Fruit fly (Drosophila melanogaster) whole organism, embryonic: Measurements from ENCODE around the gene CG31809.

Source experiments
- Abd-B ChIP-seq: fragments of 200-800 bp; sonication (Bioruptor generic); optimal IDR thresholded peaks from 2 replicates; lab custom pipeline; 2018; ENCODE audit warnings: missing biosample characterization, mild to moderate bottlenecking, missing genetic modification characterization, moderate library complexity
- Aef1 ChIP-seq: fragments of 200-800 bp; sonication (Bioruptor generic); IDR thresholded peaks from 3 replicates; pipeline ENCODE4 v1.3.6; 2022; ENCODE audit warnings: missing biosample characterization, missing genetic modification characterization
- BtbVII ChIP-seq: fragments of 200-800 bp; sonication (Bioruptor generic); optimal IDR thresholded peaks from 3 replicates; lab custom pipeline; 2017; ENCODE audit warnings: missing biosample characterization, mild to moderate bottlenecking, missing genetic modification characterization
- C15 ChIP-seq: fragments of 200-800 bp; sonication (Bioruptor generic); IDR thresholded peaks from 3 replicates; pipeline ENCODE4 v1.3.6; 2022; ENCODE audit warnings: missing biosample characterization, missing genetic modification characterization
- CG12391 ChIP-seq: fragments of 200-800 bp; sonication (Bioruptor generic); optimal IDR thresholded peaks from 3 replicates; lab custom pipeline; 2018; ENCODE audit warnings: missing biosample characterization, mild to moderate bottlenecking, missing genetic modification characterization, moderate library complexity
- CG13775 ChIP-seq: fragments of 200-800 bp; sonication (Bioruptor generic); optimal IDR thresholded peaks from 3 replicates; lab custom pipeline; 2017; ENCODE audit warnings: missing biosample characterization, mild to moderate bottlenecking, missing genetic modification characterization
- CG14860 ChIP-seq: fragments of 200-800 bp; sonication (Bioruptor generic); IDR thresholded peaks from 3 replicates; pipeline ENCODE4 v1.3.6; 2022; ENCODE audit warnings: missing biosample characterization, missing genetic modification characterization; ENCODE audit not compliant: partially characterized antibody
- CG15269 ChIP-seq: fragments of 200-800 bp; sonication (Bioruptor generic); optimal IDR thresholded peaks from 2 replicates; lab custom pipeline; 2018; ENCODE audit warnings: missing biosample characterization, mild to moderate bottlenecking, missing genetic modification characterization, moderate library complexity
- CG18011 ChIP-seq: fragments of 200-800 bp; sonication (Bioruptor generic); optimal IDR thresholded peaks from 2 replicates; lab custom pipeline; 2017; ENCODE audit warnings: missing biosample characterization, missing genetic modification characterization, mild to moderate bottlenecking, moderate library complexity, missing genotype
- CG18619 ChIP-seq: fragments of 200-800 bp; sonication (Bioruptor generic); optimal IDR thresholded peaks from 3 replicates; lab custom pipeline; 2017; ENCODE audit warnings: missing biosample characterization, mild to moderate bottlenecking, missing genetic modification characterization
- CG2129 ChIP-seq: fragments of 200-800 bp; sonication (Bioruptor generic); IDR thresholded peaks from 2 replicates; pipeline ENCODE4 v1.3.6; 2022; ENCODE audit warnings: missing biosample characterization, missing genetic modification characterization; ENCODE audit not compliant: partially characterized antibody
- CG2202 ChIP-seq: fragments of 200-800 bp; sonication (Bioruptor generic); optimal IDR thresholded peaks from 2 replicates; lab custom pipeline; 2018; ENCODE audit warnings: missing biosample characterization, mild to moderate bottlenecking, missing genetic modification characterization
- CG2889 ChIP-seq: fragments of 200-800 bp; sonication (Bioruptor generic); IDR thresholded peaks from 3 replicates; pipeline ENCODE4 v1.3.6; 2022; ENCODE audit warnings: missing biosample characterization, missing genetic modification characterization
- CG31224 ChIP-seq: fragments of 200-800 bp; sonication (Bioruptor generic); IDR thresholded peaks from 2 replicates; pipeline ENCODE4 v1.3.6; 2022; ENCODE audit warnings: missing biosample characterization, missing genetic modification characterization
- CG31388 ChIP-seq: fragments of 200-800 bp; sonication (Bioruptor generic); optimal IDR thresholded peaks from 2 replicates; lab custom pipeline; 2016; ENCODE audit warnings: missing biosample characterization, missing genetic modification characterization
- CG31441 ChIP-seq: fragments of 200-800 bp; sonication (Bioruptor generic); IDR thresholded peaks from 2 replicates; pipeline ENCODE4 v1.3.6; 2022; ENCODE audit warnings: missing biosample characterization, missing genetic modification characterization
- CG4328 ChIP-seq: fragments of 200-800 bp; sonication (Bioruptor generic); optimal IDR thresholded peaks from 3 replicates; lab custom pipeline; 2017; ENCODE audit warnings: missing biosample characterization, missing genetic modification reagents, missing genetic modification characterization
- CG4730 ChIP-seq: fragments of 200-800 bp; sonication (Bioruptor generic); IDR thresholded peaks from 2 replicates; pipeline ENCODE4 v1.3.6; 2022; ENCODE audit warnings: missing biosample characterization, missing genetic modification characterization
- CG6854 ChIP-seq: fragments of 200-800 bp; sonication (Bioruptor generic); optimal IDR thresholded peaks from 3 replicates; lab custom pipeline; 2017; ENCODE audit warnings: missing biosample characterization, mild to moderate bottlenecking, missing genetic modification characterization
- CG8478 ChIP-seq: fragments of >200 bp; optimal IDR thresholded peaks from 2 replicates; lab custom pipeline; 2018
- CG9215 ChIP-seq: fragments of 200-800 bp; sonication (Bioruptor generic); IDR thresholded peaks from 2 replicates; pipeline ENCODE4 v1.3.6; 2022; ENCODE audit warnings: missing biosample characterization, missing genetic modification characterization
- CG9876 ChIP-seq: fragments of 200-800 bp; sonication (Bioruptor generic); optimal IDR thresholded peaks from 2 replicates; lab custom pipeline; 2016; ENCODE audit warnings: missing biosample characterization, missing genetic modification characterization
- CTCF ChIP-seq: fragments of 200-800 bp; sonication (Bioruptor generic); optimal IDR thresholded peaks from 2 replicates; lab custom pipeline; 2017; ENCODE audit warnings: missing biosample characterization, mild to moderate bottlenecking, missing genetic modification characterization, moderate library complexity
- Elba2 ChIP-seq: fragments of 200-800 bp; sonication (Bioruptor generic); optimal IDR thresholded peaks from 3 replicates; lab custom pipeline; 2016; ENCODE audit warnings: missing biosample characterization, missing genetic modification characterization
- H15 ChIP-seq: fragments of 200-800 bp; sonication (Bioruptor generic); IDR thresholded peaks from 3 replicates; pipeline ENCODE4 v1.3.6; 2022; ENCODE audit warnings: missing biosample characterization, missing genetic modification characterization
- HHEX ChIP-seq: fragments of 200-800 bp; sonication (Bioruptor generic); optimal IDR thresholded peaks from 3 replicates; lab custom pipeline; 2017; ENCODE audit warnings: missing biosample characterization, mild to moderate bottlenecking, missing genetic modification characterization, missing genetic modification reagents
- HLH3B ChIP-seq: fragments of 200-800 bp; sonication (Bioruptor generic); IDR thresholded peaks from 2 replicates; pipeline ENCODE4 v1.3.6; 2022; ENCODE audit warnings: missing biosample characterization, missing genetic modification characterization
- HmgZ ChIP-seq: fragments of 200-800 bp; sonication (Bioruptor generic); optimal IDR thresholded peaks from 2 replicates; lab custom pipeline; 2018; ENCODE audit warnings: missing biosample characterization, mild to moderate bottlenecking, missing genetic modification characterization
- Hr39 ChIP-seq: fragments of >200 bp; optimal IDR thresholded peaks from 2 replicates; lab custom pipeline; 2017
- Hsf ChIP-seq: fragments of 200-800 bp; sonication (Bioruptor generic); optimal IDR thresholded peaks from 3 replicates; lab custom pipeline; 2016; ENCODE audit warnings: missing biosample characterization, missing genetic modification characterization
- MTF-1 ChIP-seq: fragments of 200-800 bp; sonication (Bioruptor generic); optimal IDR thresholded peaks from 2 replicates; lab custom pipeline; 2018; ENCODE audit warnings: missing biosample characterization, mild to moderate bottlenecking, missing genetic modification characterization, borderline replicate concordance
- NFAT ChIP-seq: fragments of 200-800 bp; sonication (Bioruptor generic); IDR thresholded peaks from 2 replicates; pipeline ENCODE4 v1.3.6; 2022; ENCODE audit warnings: missing biosample characterization, missing genetic modification characterization
- Oli ChIP-seq: fragments of 200-800 bp; sonication (Bioruptor generic); optimal IDR thresholded peaks from 2 replicates; lab custom pipeline; 2018; ENCODE audit warnings: missing biosample characterization, mild to moderate bottlenecking, missing genetic modification characterization, moderate library complexity
- Sry-β ChIP-seq: fragments of 200-800 bp; sonication (Bioruptor generic); optimal IDR thresholded peaks from 2 replicates; lab custom pipeline; 2018; ENCODE audit warnings: missing biosample characterization, mild to moderate bottlenecking, missing genetic modification characterization, moderate library complexity
- Trl ChIP-seq, 3 experiments: fragments of >200 bp in 2 of 3; fragments of 200-800 bp in 1 of 3; sonication (Bioruptor generic) in 1 of 3; optimal IDR thresholded peaks; 2 replicates in 1 of 3; 3 replicates in 2 of 3; lab custom pipeline; 2016 to 2017; ENCODE audit warnings: missing biosample characterization in 1 of 3, missing genetic modification characterization in 1 of 3
- az2 ChIP-seq: fragments of 200-800 bp; sonication (Bioruptor generic); optimal IDR thresholded peaks from 3 replicates; lab custom pipeline; 2016; ENCODE audit warnings: missing biosample characterization, missing genetic modification characterization
- bab2 ChIP-seq: fragments of 200-800 bp; sonication (Bioruptor generic); optimal IDR thresholded peaks from 2 replicates; lab custom pipeline; 2016; ENCODE audit warnings: missing biosample characterization, missing genetic modification characterization
- br ChIP-seq: fragments of >200 bp; optimal IDR thresholded peaks from 2 replicates; lab custom pipeline; 2017
- dmrt11E ChIP-seq: fragments of 200-800 bp; sonication (Bioruptor generic); optimal IDR thresholded peaks from 3 replicates; lab custom pipeline; 2018; ENCODE audit warnings: missing biosample characterization, mild to moderate bottlenecking, missing genetic modification characterization, moderate library complexity
- dmrt99B ChIP-seq: fragments of 200-800 bp; sonication (Bioruptor generic); optimal IDR thresholded peaks from 2 replicates; lab custom pipeline; 2018; ENCODE audit warnings: missing biosample characterization, mild to moderate bottlenecking, missing genetic modification characterization, moderate library complexity
- gcm2 ChIP-seq: fragments of 200-800 bp; sonication (Bioruptor generic); optimal IDR thresholded peaks from 2 replicates; lab custom pipeline; 2016; ENCODE audit warnings: missing biosample characterization, missing genetic modification characterization
- gfzf ChIP-seq: fragments of 200-800 bp; sonication (Bioruptor generic); optimal IDR thresholded peaks from 2 replicates; lab custom pipeline; 2016; ENCODE audit warnings: missing biosample characterization, mild to moderate bottlenecking, missing genetic modification characterization, moderate library complexity
- gsb ChIP-seq: fragments of 200-800 bp; sonication (Bioruptor generic); IDR thresholded peaks from 2 replicates; pipeline ENCODE4 v1.3.6; 2022; ENCODE audit warnings: missing biosample characterization, missing genetic modification characterization
- hbn ChIP-seq: fragments of 200-800 bp; sonication (Bioruptor generic); IDR thresholded peaks from 2 replicates; pipeline ENCODE4 v1.3.6; 2022; ENCODE audit warnings: missing biosample characterization, missing genetic modification characterization; ENCODE audit not compliant: partially characterized antibody
- insv ChIP-seq, 2 experiments: fragments of 200-800 bp; sonication (Bioruptor generic); optimal IDR thresholded peaks; 3 replicates each; lab custom pipeline; 2016 to 2018; ENCODE audit warnings: missing biosample characterization in 2 of 2, missing genetic modification characterization in 2 of 2
- inv ChIP-seq: fragments of 200-800 bp; sonication (Bioruptor generic); IDR thresholded peaks from 2 replicates; pipeline ENCODE4 v1.3.6; 2022; ENCODE audit warnings: missing biosample characterization, missing genetic modification characterization; ENCODE audit not compliant: partially characterized antibody
- nau ChIP-seq: fragments of 200-800 bp; sonication (Bioruptor generic); optimal IDR thresholded peaks from 3 replicates; lab custom pipeline; 2017; ENCODE audit warnings: missing biosample characterization, mild to moderate bottlenecking, missing genetic modification characterization, missing genetic modification reagents
- scrt ChIP-seq: fragments of 200-800 bp; sonication (Bioruptor generic); optimal IDR thresholded peaks from 2 replicates; lab custom pipeline; 2018; ENCODE audit warnings: missing biosample characterization, mild to moderate bottlenecking, missing genetic modification characterization, moderate library complexity
- sens-2 ChIP-seq: fragments of 200-800 bp; sonication (Bioruptor generic); IDR thresholded peaks from 2 replicates; pipeline ENCODE4 v1.3.6; 2022; ENCODE audit warnings: missing biosample characterization, missing genetic modification characterization
- shn ChIP-seq: fragments of 200-800 bp; sonication (Bioruptor generic); optimal IDR thresholded peaks from 3 replicates; lab custom pipeline; 2016; ENCODE audit warnings: missing biosample characterization, missing genetic modification characterization
- wor ChIP-seq: fragments of 200-800 bp; sonication (Bioruptor generic); IDR thresholded peaks from 2 replicates; pipeline ENCODE4 v1.3.6; 2022; ENCODE audit warnings: missing biosample characterization, missing genetic modification characterization
- zf30C ChIP-seq: fragments of 200-800 bp; sonication (Bioruptor generic); optimal IDR thresholded peaks from 3 replicates; lab custom pipeline; 2018; ENCODE audit warnings: missing biosample characterization, mild to moderate bottlenecking, missing genetic modification characterization

CG31809 gene

dm6 chr2L:16818335-16818973 is 40.1 kb downstream of the CG31809 start (continued):
- TF ChIP-seq CG4328 (GFP tag; lab: Kevin White, UChicago), result no peak
- TF ChIP-seq insv (GFP tag; optimal IDR thresholded peaks at IDR 0.05; lab: Kevin White, UChicago), result no peak
- no peak for TF ChIP-seq NFAT
- no peak for TF ChIP-seq hbn
- no peak for TF ChIP-seq gfzf
- no peak for TF ChIP-seq CTCF
- no peak for TF ChIP-seq CG9876 (GFP tag; lab: Kevin White, UChicago)
- no peak for TF ChIP-seq CG4730 (GFP tag; lab: Robert Waterston, UW)
- peak; percentile 42 for TF ChIP-seq Oli (tag; lab: Kevin White, UChicago)
- no peak for TF ChIP-seq CG14860 (GFP tag; lab: Robert Waterston, UW)
- TF ChIP-seq MTF-1 (GFP tag; lab: Kevin White, UChicago), result no peak
- TF ChIP-seq CG18619 (GFP tag; lab: Kevin White, UChicago), result no peak
- no peak for TF ChIP-seq CG13775 (GFP tag; lab: Kevin White, UChicago)
- no peak for TF ChIP-seq CG9215 (GFP tag; lab: Robert Waterston, UW)
- no peak for TF ChIP-seq Hr39 (lab: Kevin White, UChicago)
- TF ChIP-seq Hsf (GFP tag; lab: Kevin White, UChicago), result no peak
- TF ChIP-seq wor (GFP tag; lab: Robert Waterston, UW), result no peak
- no peak for TF ChIP-seq CG18011 (GFP tag; lab: Kevin White, UChicago)
- TF ChIP-seq CG2889 (GFP tag; lab: Robert Waterston, UW), result no peak
- TF ChIP-seq gcm2, result no peak
- no peak for TF ChIP-seq shn (GFP tag; lab: Kevin White, UChicago)
- TF ChIP-seq az2 (GFP tag; lab: Kevin White, UChicago), result peak; percentile 40
- peak; percentile 53 for TF ChIP-seq dmrt99B (tag; lab: Kevin White, UChicago)
- no peak for TF ChIP-seq scrt (GFP tag; lab: Kevin White, UChicago)
- TF ChIP-seq Sry-β (GFP tag; lab: Kevin White, UChicago), result no peak
- TF ChIP-seq Trl (optimal IDR thresholded peaks at IDR 0.05; lab: Kevin White, UChicago), result no peak
- TF ChIP-seq Trl (GFP tag; optimal IDR thresholded peaks at IDR 0.05; lab: Kevin White, UChicago), result no peak
- no peak for TF ChIP-seq gsb (GFP tag; lab: Robert Waterston, UW)
- TF ChIP-seq CG6854 (GFP tag; lab: Kevin White, UChicago), result no peak
- no peak for TF ChIP-seq CG31224 (GFP tag; lab: Robert Waterston, UW)
- no peak for TF ChIP-seq HLH3B (GFP tag; lab: Robert Waterston, UW)
- no peak for TF ChIP-seq bab2 (GFP tag; lab: Kevin White, UChicago)
- no peak for TF ChIP-seq nau (GFP tag; lab: Kevin White, UChicago)
- TF ChIP-seq CG31388 (GFP tag; lab: Kevin White, UChicago), result no peak
- TF ChIP-seq HHEX (GFP tag; lab: Kevin White, UChicago), result no peak
- no peak for TF ChIP-seq Elba2 (GFP tag; lab: Kevin White, UChicago)
- peak; percentile 43 for TF ChIP-seq dmrt11E
- peak; percentile 9 for TF ChIP-seq CG2202
- TF ChIP-seq CG8478 (lab: Kevin White, UChicago), result no peak
- TF ChIP-seq CG15269 (tag; lab: Kevin White, UChicago), result peak; percentile 30
- no peak for TF ChIP-seq CG2129
- peak; percentile 32 for TF ChIP-seq CG12391 (tag; lab: Kevin White, UChicago)
- TF ChIP-seq H15 (GFP tag; lab: Robert Waterston, UW), result peak; percentile 21; the same call in 1 of the 3 replicates
- peak; percentile 13 for TF ChIP-seq Abd-B (GFP tag; lab: Kevin White, UChicago)
- TF ChIP-seq sens-2 (GFP tag; lab: Robert Waterston, UW), result no peak
- TF ChIP-seq Aef1 (GFP tag; lab: Robert Waterston, UW), result no peak
- TF ChIP-seq C15 (GFP tag; lab: Robert Waterston, UW), result no peak
- no peak for TF ChIP-seq BtbVII
- peak; percentile 65 for TF ChIP-seq CG31441 (GFP tag; lab: Robert Waterston, UW)
- TF ChIP-seq HmgZ, result no peak
- no peak for TF ChIP-seq zf30C (GFP tag; lab: Kevin White, UChicago)
- no peak for TF ChIP-seq inv (GFP tag; lab: Robert Waterston, UW)
- TF ChIP-seq br, result no peak
